Worm (Caenorhabditis elegans): ENCODE measurements around the gene srw-3.

DNA sequence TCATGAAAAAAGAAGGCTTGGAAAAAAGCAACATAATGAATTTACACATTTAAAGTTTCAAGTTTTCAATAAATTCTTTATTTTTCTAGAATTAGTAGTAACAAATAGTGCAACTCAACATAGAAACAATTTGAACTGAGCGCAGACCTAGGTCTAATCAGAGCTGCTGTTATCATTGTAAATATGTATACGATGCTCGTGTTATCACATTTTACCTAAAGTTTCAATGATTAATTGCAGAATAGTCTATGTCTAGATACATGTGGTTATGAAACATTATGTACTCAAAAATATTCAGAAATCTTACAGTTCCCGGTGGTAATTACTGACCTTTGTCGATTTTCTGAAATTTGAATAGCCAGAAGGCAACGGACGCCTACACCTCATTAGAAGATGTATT, 50.6 kb downstream of the srw-3 start:
- TF ChIP-seq athp-1 (tag; optimal IDR thresholded peaks at IDR 0.05) = no peak
- no peak for TF ChIP-seq lsy-27 (tag; optimal IDR thresholded peaks at IDR 0.05; ENCODE audit: borderline replicate concordance, insufficient read depth)

All from whole organism, young adult.